Worm (Caenorhabditis elegans): ENCODE measurements around the gene K02E11.5.

K02E11.5 gene

DNA sequence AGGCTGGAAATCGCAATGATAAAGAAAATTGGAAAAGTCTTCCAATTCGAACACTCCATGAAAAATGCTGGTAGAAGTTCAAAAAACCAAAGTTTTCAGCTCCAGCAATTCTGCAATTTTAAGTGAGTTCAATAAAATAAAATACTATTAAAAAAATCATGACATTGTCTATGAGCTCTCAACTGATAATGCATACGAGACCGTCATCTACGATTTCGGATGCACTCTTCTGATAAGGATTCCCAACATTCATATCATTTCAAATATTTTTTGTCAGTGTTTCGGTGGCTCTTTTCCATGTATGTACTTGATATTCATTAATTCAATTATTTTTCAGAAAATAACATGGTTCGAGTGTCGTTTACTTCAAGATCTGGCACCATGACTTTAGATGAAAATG lies 49.0 kb downstream of the K02E11.5 start, which contains the start of gene F14D7.6:
Gene F14D7.6 (plus strand): TSS at position 338 of the 400 bp plus-strand sequence.
- TF ChIP-seq cebp-2 (GFP tag; IDR thresholded peaks at IDR 0.05) (no peak), Y79H2A.3 (GFP tag; conservative IDR thresholded peaks at IDR 0.05) (no peak), hmg-1.2 (GFP tag; IDR thresholded peaks at IDR 0.05) (no peak), nhr-80 (tag; optimal IDR thresholded peaks at IDR 0.05) (peak; percentile 21)

All from whole organism, young adult.